In genomic region chr3R:18312761-18313160, dm6 we compare ENCODE assay signal across 5 fruit fly cellular contexts.
TF ChIP-seq lines count a peak whose summit lies in the region.

No protein-coding gene starts in this region.

- no peak for TF ChIP-seq CTCF in whole organism, embryonic (GFP tag; optimal IDR thresholded peaks at IDR 0.05; lab: Kevin White, UChicago)

TF ChIP-seq in whole organism, adult, 20 proteins besides CTCF, POLR2A, EP300 and RAD21:
- TF ChIP-seq pad (GFP tag; optimal IDR thresholded peaks at IDR 0.05; lab: Kevin White, UChicago) (no peak), kay (GFP tag; lab: Kevin White, UChicago; ENCODE audit: borderline replicate concordance) (peak; percentile 84)
TF ChIP-seq in whole organism, adult: peak in this region for 1.

TF ChIP-seq in whole organism, embryonic, 481 proteins besides CTCF, POLR2A, EP300 and RAD21:
- TF ChIP-seq sug (tag; optimal IDR thresholded peaks at IDR 0.05; lab: Kevin White, UChicago) = peak; percentile 20
- TF ChIP-seq nom (GFP tag; optimal IDR thresholded peaks at IDR 0.05; lab: Kevin White, UChicago) = peak; percentile 60
- TF ChIP-seq CG1832 (GFP tag; optimal IDR thresholded peaks at IDR 0.05; lab: Kevin White, UChicago) = no peak
- TF ChIP-seq Med (GFP tag; lab: Kevin White, UChicago) = peak; percentile 3
- TF ChIP-seq CG34376 (GFP tag; optimal IDR thresholded peaks at IDR 0.05; lab: Kevin White, UChicago) = peak; percentile 42
- no peak for TF ChIP-seq sr (GFP tag; IDR thresholded peaks at IDR 0.05; lab: Robert Waterston, UW)
- no peak for TF ChIP-seq CG12744 (GFP tag; optimal IDR thresholded peaks at IDR 0.05; lab: Kevin White, UChicago)

TF ChIP-seq in whole organism, prepupa, 60 proteins besides CTCF, POLR2A, EP300 and RAD21:
- TF ChIP-seq CG6808 (GFP tag; optimal IDR thresholded peaks at IDR 0.05; lab: Kevin White, UChicago) (peak; percentile 44), CG32006 (GFP tag; optimal IDR thresholded peaks at IDR 0.05; lab: Kevin White, UChicago) (peak; percentile 38), vri (GFP tag; optimal IDR thresholded peaks at IDR 0.05; lab: Kevin White, UChicago) (no peak), Eip78C (GFP tag; lab: Kevin White, UChicago) (peak; percentile 64), svp (GFP tag; lab: Kevin White, UChicago) (peak; percentile 54), Sox14 (GFP tag; optimal IDR thresholded peaks at IDR 0.05; lab: Kevin White, UChicago) (no peak), fd85E (GFP tag; optimal IDR thresholded peaks at IDR 0.05; lab: Kevin White, UChicago) (no peak), CG10669 (GFP tag; optimal IDR thresholded peaks at IDR 0.05; lab: Kevin White, UChicago) (peak; percentile 33), CG6792 (GFP tag; optimal IDR thresholded peaks at IDR 0.05; lab: Kevin White, UChicago) (no peak), ss (GFP tag; optimal IDR thresholded peaks at IDR 0.05; lab: Kevin White, UChicago) (peak in 1 of 2 experiments; percentile 44), CG6276 (GFP tag; optimal IDR thresholded peaks at IDR 0.05; lab: Kevin White, UChicago) (peak; percentile 28), pdm3 (GFP tag; optimal IDR thresholded peaks at IDR 0.05; lab: Kevin White, UChicago) (no peak)

TF ChIP-seq in whole organism, pupa, 21 proteins besides CTCF, POLR2A, EP300 and RAD21:
- TF ChIP-seq Snoo (tag; optimal IDR thresholded peaks at IDR 0.05; lab: Kevin White, UChicago) (no peak), Pif1B (GFP tag; optimal IDR thresholded peaks at IDR 0.05; lab: Kevin White, UChicago) (no peak), CG14655 (GFP tag; optimal IDR thresholded peaks at IDR 0.05; lab: Kevin White, UChicago) (peak; percentile 19), CG8159 (tag; optimal IDR thresholded peaks at IDR 0.05; lab: Kevin White, UChicago) (peak; percentile 7), Pif1A (GFP tag; optimal IDR thresholded peaks at IDR 0.05; lab: Kevin White, UChicago) (peak; percentile 24), fd96Ca (GFP tag; IDR thresholded peaks at IDR 0.05; lab: Robert Waterston, UW) (0 out of 3 replicates have a peak, but pooled peaks have one; percentile 7)
TF ChIP-seq in whole organism, pupa: peak in this region for 4.

TF ChIP-seq in whole organism, wandering third instar larva, 38 proteins besides CTCF, POLR2A, EP300 and RAD21:
- TF ChIP-seq Rel (GFP tag; optimal IDR thresholded peaks at IDR 0.05; lab: Kevin White, UChicago) (no peak), Rel (tag; optimal IDR thresholded peaks at IDR 0.05; lab: Kevin White, UChicago) (peak; percentile 20), Mio (GFP tag; optimal IDR thresholded peaks at IDR 0.05; lab: Kevin White, UChicago) (no peak)
